Worm (Caenorhabditis elegans): Measurements from ENCODE around the gene BE0003N10.1.

BE0003N10.1 gene

DNA sequence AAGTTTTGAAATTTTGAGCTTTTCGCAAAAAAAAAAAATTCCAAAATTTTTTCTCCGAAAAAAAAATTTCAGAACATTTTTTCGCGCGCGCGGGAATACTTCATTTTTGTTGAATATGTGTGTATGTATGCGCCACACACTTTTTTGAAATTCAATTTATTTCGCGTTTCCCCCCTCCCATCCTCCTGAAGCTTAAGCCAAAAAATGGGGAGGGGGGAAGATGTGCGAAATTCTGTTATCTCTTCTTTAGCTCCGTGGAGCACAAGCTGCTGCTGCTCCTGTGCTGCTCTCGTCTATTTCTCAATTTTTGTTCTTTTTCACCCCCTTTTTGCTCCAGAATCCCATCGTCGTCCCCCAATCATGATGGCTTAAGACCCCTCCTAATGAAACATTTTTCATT lies 47.7 kb upstream of the BE0003N10.1 start (continued):
- no peak for TF ChIP-seq lin-13 (GFP tag; optimal IDR thresholded peaks at IDR 0.05)
- TF ChIP-seq ceh-8 (GFP tag; optimal IDR thresholded peaks at IDR 0.05) = no peak
- TF ChIP-seq hlh-4 (tag; optimal IDR thresholded peaks at IDR 0.05) = no peak
- TF ChIP-seq tlp-1 (tag; optimal IDR thresholded peaks at IDR 0.05) = no peak
- no peak for TF ChIP-seq hlh-17 (GFP tag; optimal IDR thresholded peaks at IDR 0.05; ENCODE audit: borderline replicate concordance)
- no peak for TF ChIP-seq pax-3 (tag; optimal IDR thresholded peaks at IDR 0.05)
- TF ChIP-seq sox-4 (tag; optimal IDR thresholded peaks at IDR 0.05) = no peak
- TF ChIP-seq hpl-2 (GFP tag; optimal IDR thresholded peaks at IDR 0.05) = no peak

- TF ChIP-seq tbx-2 (tag; optimal IDR thresholded peaks at IDR 0.05) (no peak), vab-15 (tag; optimal IDR thresholded peaks at IDR 0.05) (no peak), sptf-1 (tag; optimal IDR thresholded peaks at IDR 0.05) (no peak), ztf-4 (tag; optimal IDR thresholded peaks at IDR 0.05) (no peak), fos-1 (tag; optimal IDR thresholded peaks at IDR 0.05) (no peak), nhr-85 (tag) (no peak), ceh-82 (tag; optimal IDR thresholded peaks at IDR 0.05) (no peak), lin-35 (GFP tag; optimal IDR thresholded peaks at IDR 0.05) (no peak), nhr-71 (tag; optimal IDR thresholded peaks at IDR 0.05) (no peak), snu-23 (GFP tag; optimal IDR thresholded peaks at IDR 0.05) (no peak)
Measured at ce11 chrIII:991581-991980, 45.7 kb upstream of the BE0003N10.1 start, which contains the start of gene trp-2. Gene trp-2 (plus strand): TSS chrIII:991881.

DNA sequence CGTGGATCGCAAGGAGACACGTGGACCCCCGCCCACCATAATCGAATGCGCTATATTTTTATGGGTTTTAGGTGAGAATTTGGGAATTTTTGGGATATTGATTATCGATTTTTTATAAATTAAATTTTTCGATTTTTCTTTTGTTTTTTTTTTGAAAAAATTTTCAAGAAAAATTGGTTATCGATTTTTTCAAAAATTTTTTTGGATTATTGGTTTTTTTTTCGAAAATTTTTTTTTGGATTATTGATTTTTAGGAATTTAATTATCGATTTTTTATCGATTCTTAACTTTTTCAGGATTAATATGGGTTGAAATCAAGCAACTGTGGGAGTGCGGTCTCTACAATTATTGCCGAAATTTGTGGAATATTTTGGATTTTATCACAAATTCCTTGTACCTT lies 40.7 kb upstream of the BE0003N10.1 start:
- TF ChIP-seq ces-1 (GFP tag; optimal IDR thresholded peaks at IDR 0.05) (no peak), grh-1 (GFP tag; IDR thresholded peaks at IDR 0.05) (no peak), unc-98 (GFP tag; IDR thresholded peaks at IDR 0.05) (no peak), swsn-7 (tag; optimal IDR thresholded peaks at IDR 0.05) (no peak), nhr-20 (tag; optimal IDR thresholded peaks at IDR 0.05) (no peak), nhr-76 (tag; optimal IDR thresholded peaks at IDR 0.05) (no peak), irx-1 (tag; optimal IDR thresholded peaks at IDR 0.05) (no peak), nhr-19 (GFP tag; conservative IDR thresholded peaks at IDR 0.05) (no peak), mdl-1 (tag; optimal IDR thresholded peaks at IDR 0.05) (no peak), nhr-84 (tag; optimal IDR thresholded peaks at IDR 0.05) (no peak), ceh-88 (GFP tag; IDR thresholded peaks at IDR 0.05) (no peak), fkh-8 (tag; optimal IDR thresholded peaks at IDR 0.05) (no peak), alr-1 (tag; optimal IDR thresholded peaks at IDR 0.05; ENCODE audit: borderline replicate concordance) (no peak), ceh-82 (tag; optimal IDR thresholded peaks at IDR 0.05) (no peak), lin-13 (GFP tag; optimal IDR thresholded peaks at IDR 0.05) (no peak), lin-14 (GFP tag; optimal IDR thresholded peaks at IDR 0.05) (no peak), mab-9 (GFP tag; IDR thresholded peaks at IDR 0.05) (no peak), tlp-1 (tag; optimal IDR thresholded peaks at IDR 0.05) (no peak), blmp-1 (tag; optimal IDR thresholded peaks at IDR 0.05) (no peak), ceh-8 (GFP tag; optimal IDR thresholded peaks at IDR 0.05) (no peak)

ce11 chrIII:998855-999254 lies 38.4 kb upstream of the BE0003N10.1 start:
- TF ChIP-seq unc-30 (tag; optimal IDR thresholded peaks at IDR 0.05) = no peak
- TF ChIP-seq tbx-2 (tag; optimal IDR thresholded peaks at IDR 0.05) = no peak
- no peak for TF ChIP-seq mef-2 (tag; optimal IDR thresholded peaks at IDR 0.05)
- no peak for TF ChIP-seq nhr-85 (tag)
- TF ChIP-seq aha-1 (tag; optimal IDR thresholded peaks at IDR 0.05) = no peak
- TF ChIP-seq hlh-4 (tag; optimal IDR thresholded peaks at IDR 0.05) = no peak
- no peak for TF ChIP-seq lin-39 (tag; optimal IDR thresholded peaks at IDR 0.05)
- TF ChIP-seq C34B4.2 (tag; optimal IDR thresholded peaks at IDR 0.05) = no peak
- no peak for TF ChIP-seq snu-23 (GFP tag; optimal IDR thresholded peaks at IDR 0.05)
- no peak for TF ChIP-seq nhr-237 (tag; optimal IDR thresholded peaks at IDR 0.05)
- TF ChIP-seq snpc-4 (tag; optimal IDR thresholded peaks at IDR 0.05) = no peak

All from whole organism, L1 larva.